Fruit fly (Drosophila melanogaster): ENCODE data around the gene CycJ.

Gene CycJ

DNA sequence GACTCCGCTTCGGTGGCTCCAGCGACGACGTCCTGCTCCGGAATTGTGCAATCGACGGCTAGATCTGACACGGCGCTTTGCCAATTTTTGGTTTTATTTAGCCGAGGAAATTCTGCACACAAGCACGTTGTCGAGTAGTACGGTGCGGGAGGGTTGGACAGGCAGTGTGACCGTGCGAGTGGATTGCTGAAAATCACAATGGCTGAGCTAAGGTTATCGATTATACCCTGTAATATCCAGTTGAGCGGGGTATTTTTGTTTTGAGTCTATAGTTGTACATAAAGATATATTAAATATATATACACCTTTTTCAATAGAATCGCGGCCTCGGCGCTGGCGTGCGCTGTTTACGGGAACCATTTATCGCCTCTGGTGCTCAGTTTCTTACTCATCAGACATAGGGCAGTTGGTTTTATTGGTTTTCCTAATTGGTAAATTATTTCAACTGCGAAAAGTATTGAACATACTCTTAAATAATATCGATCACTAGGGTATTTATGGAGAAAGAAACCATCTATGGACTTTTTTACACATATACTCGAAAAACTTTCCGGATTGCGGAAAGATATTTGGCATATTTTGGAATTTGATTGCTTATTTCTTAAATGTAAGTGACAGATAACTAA, 5.7 kb upstream of the CycJ start, which contains the start of gene eIF5B (continued):
- peak; percentile 75 for TF ChIP-seq chm (GFP tag; IDR thresholded peaks at IDR 0.05)
- TF ChIP-seq Bdp1 (GFP tag; optimal IDR thresholded peaks at IDR 0.05): peak; percentile 36
- peak; percentile 79 for TF ChIP-seq Dbx (GFP tag; IDR thresholded peaks at IDR 0.05)
- TF ChIP-seq Myb (GFP tag; optimal IDR thresholded peaks at IDR 0.05): peak; percentile 14
- peak; percentile 80 for TF ChIP-seq Atf6 (GFP tag; IDR thresholded peaks at IDR 0.05)
- TF ChIP-seq CG30431 (GFP tag; optimal IDR thresholded peaks at IDR 0.05): peak; percentile 87
- peak; percentile 1 for TF ChIP-seq Mes4 (GFP tag; optimal IDR thresholded peaks at IDR 0.05)
- peak; percentile 18 for TF ChIP-seq fd102C (GFP tag; optimal IDR thresholded peaks at IDR 0.05)
- TF ChIP-seq dan (GFP tag; IDR thresholded peaks at IDR 0.05): peak; percentile 58; the same call in 1 of the 2 replicates
- TF ChIP-seq NfI (GFP tag; optimal IDR thresholded peaks at IDR 0.05): peak; percentile 82
- TF ChIP-seq CG8388 (GFP tag; optimal IDR thresholded peaks at IDR 0.05): peak; percentile 62
- peak; percentile 81 for TF ChIP-seq phol (tag; optimal IDR thresholded peaks at IDR 0.05)
- no peak for TF ChIP-seq luna (GFP tag; optimal IDR thresholded peaks at IDR 0.05)
- peak; percentile 63 for TF ChIP-seq CG3281 (GFP tag; optimal IDR thresholded peaks at IDR 0.05)
- no peak for TF ChIP-seq CG16813 (GFP tag; IDR thresholded peaks at IDR 0.05; ENCODE audit: partially characterized antibody)
- TF ChIP-seq CG1529 (GFP tag; optimal IDR thresholded peaks at IDR 0.05): peak; percentile 70
- TF ChIP-seq CG13894 (tag; optimal IDR thresholded peaks at IDR 0.05): peak; percentile 61
- TF ChIP-seq Fer3 (tag; optimal IDR thresholded peaks at IDR 0.05): peak; percentile 61
- TF ChIP-seq CkIIα-i1 (GFP tag; IDR thresholded peaks at IDR 0.05): no peak
- TF ChIP-seq ERR (GFP tag; optimal IDR thresholded peaks at IDR 0.05): no peak
- no peak for TF ChIP-seq Deaf1 (tag; optimal IDR thresholded peaks at IDR 0.05)
- peak; percentile 6 for TF ChIP-seq en (GFP tag; optimal IDR thresholded peaks at IDR 0.05)
- peak; percentile 51 for TF ChIP-seq jing (GFP tag; optimal IDR thresholded peaks at IDR 0.05)
- no peak for TF ChIP-seq pros (GFP tag; optimal IDR thresholded peaks at IDR 0.05)
- peak; percentile 79 for TF ChIP-seq CG18619 (GFP tag; optimal IDR thresholded peaks at IDR 0.05)
- peak; percentile 83 for TF ChIP-seq E2f1 (GFP tag; IDR thresholded peaks at IDR 0.05)
- peak; percentile 33 for TF ChIP-seq Atf-2 (GFP tag; optimal IDR thresholded peaks at IDR 0.05)
- TF ChIP-seq so (GFP tag; IDR thresholded peaks at IDR 0.05): peak; percentile 79; the same call in 1 of the 3 replicates
- TF ChIP-seq CG15479 (GFP tag; optimal IDR thresholded peaks at IDR 0.05): no peak
- TF ChIP-seq Dp (GFP tag; optimal IDR thresholded peaks at IDR 0.05): no peak
- TF ChIP-seq Sin3A (optimal IDR thresholded peaks at IDR 0.05): peak; percentile 34
- peak; percentile 82 for TF ChIP-seq CG16815 (GFP tag; optimal IDR thresholded peaks at IDR 0.05)
- TF ChIP-seq sob (GFP tag; IDR thresholded peaks at IDR 0.05): peak; percentile 74; the same call in 1 of the 2 replicates
- TF ChIP-seq prd (optimal IDR thresholded peaks at IDR 0.05): no peak
- TF ChIP-seq prd (GFP tag; IDR thresholded peaks at IDR 0.05): peak; percentile 91
- peak; percentile 80 for TF ChIP-seq CG12391 (tag; optimal IDR thresholded peaks at IDR 0.05)
- TF ChIP-seq CG12299 (tag; optimal IDR thresholded peaks at IDR 0.05): no peak
- TF ChIP-seq CG13296 (GFP tag; optimal IDR thresholded peaks at IDR 0.05): peak; percentile 58
- TF ChIP-seq crp (GFP tag; optimal IDR thresholded peaks at IDR 0.05): peak in 1 of 2 experiments; percentile 31
- TF ChIP-seq sim (GFP tag; IDR thresholded peaks at IDR 0.05): no peak
- 0 out of 2 replicates have a peak, but pooled peaks have one; percentile 29 for TF ChIP-seq Scr (GFP tag; IDR thresholded peaks at IDR 0.05; ENCODE audit: partially characterized antibody)
- no peak for TF ChIP-seq CG6791 (GFP tag; IDR thresholded peaks at IDR 0.05; ENCODE audit: partially characterized antibody)
- peak; percentile 61 for TF ChIP-seq dimm (GFP tag; IDR thresholded peaks at IDR 0.05)
- peak; percentile 89 for TF ChIP-seq CG11456 (GFP tag; IDR thresholded peaks at IDR 0.05)
- TF ChIP-seq CG15514 (GFP tag; optimal IDR thresholded peaks at IDR 0.05): peak; percentile 57
- TF ChIP-seq Ravus (GFP tag; IDR thresholded peaks at IDR 0.05): peak; percentile 53
- peak; percentile 80 for TF ChIP-seq ssp (GFP tag; IDR thresholded peaks at IDR 0.05)
- TF ChIP-seq CG18262 (tag; optimal IDR thresholded peaks at IDR 0.05): peak; percentile 78
- TF ChIP-seq tgo (GFP tag; IDR thresholded peaks at IDR 0.05): peak; percentile 83
- no peak for TF ChIP-seq CG10565 (GFP tag; optimal IDR thresholded peaks at IDR 0.05)
